Worm (Caenorhabditis elegans): Measurements from ENCODE around the gene srd-4.

DNA sequence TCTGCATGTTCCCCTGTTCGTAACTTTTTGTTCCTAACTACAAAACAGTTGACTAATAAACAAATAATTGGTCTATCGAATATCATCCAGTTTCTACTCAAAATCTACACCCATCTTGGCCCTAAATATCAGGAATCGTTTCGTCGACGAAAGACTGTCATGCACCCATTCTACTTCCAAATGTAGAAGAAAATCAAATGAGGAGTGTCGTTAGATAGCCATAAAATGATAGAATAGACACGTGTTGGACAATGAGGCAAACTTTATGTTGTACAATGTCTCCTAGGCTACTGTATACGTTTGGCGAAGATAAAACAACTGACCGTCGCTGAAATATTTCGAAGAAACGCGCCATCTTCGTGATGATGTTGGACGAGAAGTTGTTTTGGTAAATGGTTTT is 24.8 kb upstream of the srd-4 start:
- TF ChIP-seq him-1 (tag; optimal IDR thresholded peaks at IDR 0.05) (no peak), W03F9.2 (tag; optimal IDR thresholded peaks at IDR 0.05) (no peak), dao-5 (tag; optimal IDR thresholded peaks at IDR 0.05) (no peak)
